Fruit fly (Drosophila melanogaster): ENCODE measurements around the gene Rpt4R.
A peak's percentile ranks its signal among the peaks of the same experiment; 100 is the strongest.

The Rpt4R gene

DNA sequence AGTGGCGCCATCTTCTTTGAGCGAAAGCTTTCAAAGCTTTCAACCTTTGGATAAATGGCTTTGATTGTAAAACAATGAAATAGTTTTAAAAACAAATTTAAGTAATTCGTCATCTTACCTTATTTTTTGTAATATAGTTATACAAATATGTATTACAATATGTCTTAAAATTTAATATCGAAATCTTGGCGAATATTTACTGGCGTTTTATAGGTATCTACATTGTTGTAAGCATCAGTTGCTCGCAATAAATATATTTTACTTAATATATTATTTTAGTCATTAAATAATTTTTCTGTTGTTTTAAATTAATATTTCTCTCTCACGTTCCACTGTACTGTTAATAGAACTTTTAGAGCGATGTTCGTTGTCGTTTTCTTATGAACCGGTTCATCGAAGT, at the start of gene Rpt4R:
Rpt4R (plus strand) TSS at position 301 of the 400 bp plus-strand sequence.
- TF ChIP-seq dimm (GFP tag; IDR thresholded peaks at IDR 0.05), result no peak
- TF ChIP-seq gcm2 (GFP tag; optimal IDR thresholded peaks at IDR 0.05), result no peak
- TF ChIP-seq CG15514 (GFP tag; optimal IDR thresholded peaks at IDR 0.05), result peak; percentile 17
- TF ChIP-seq slp2 (GFP tag; optimal IDR thresholded peaks at IDR 0.05), result no peak
- TF ChIP-seq CTCF (GFP tag; optimal IDR thresholded peaks at IDR 0.05), result peak; percentile 75
- no peak for TF ChIP-seq Bteb2 (GFP tag; optimal IDR thresholded peaks at IDR 0.05)

DNA sequence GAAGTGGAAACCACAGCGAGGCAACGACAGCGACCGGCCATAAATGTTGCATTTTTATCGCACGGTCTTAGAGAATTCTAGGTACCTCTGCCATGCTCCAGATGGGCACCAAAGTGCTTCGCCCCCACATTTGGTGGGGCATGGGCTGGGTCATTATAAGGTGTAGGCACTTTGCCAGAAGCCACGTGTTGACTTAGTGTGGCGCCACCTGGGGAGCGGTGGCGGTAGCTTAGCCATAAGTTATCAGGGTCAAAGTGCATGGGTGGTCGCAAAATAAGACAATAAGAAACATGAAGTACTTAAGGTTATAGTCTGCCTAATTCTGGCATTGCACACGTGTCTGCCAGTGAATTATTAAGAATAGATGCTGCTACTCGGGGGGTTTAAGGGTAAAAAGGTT, 48.9 kb upstream of the Rpt4R start:
- TF ChIP-seq Max (GFP tag; optimal IDR thresholded peaks at IDR 0.05) (no peak), wor (GFP tag; IDR thresholded peaks at IDR 0.05) (no peak), gro (GFP tag; optimal IDR thresholded peaks at IDR 0.05) (no peak), prd (optimal IDR thresholded peaks at IDR 0.05) (no peak), prd (GFP tag; IDR thresholded peaks at IDR 0.05) (peak; percentile 22; the same call in 1 of the 3 replicates), ab (GFP tag; optimal IDR thresholded peaks at IDR 0.05) (no peak), ci (GFP tag; IDR thresholded peaks at IDR 0.05) (0 out of 3 replicates have a peak, but pooled peaks have one; percentile 23), CTCF (GFP tag; optimal IDR thresholded peaks at IDR 0.05) (peak; percentile 85), nerfin-1 (tag; optimal IDR thresholded peaks at IDR 0.05) (no peak), lov (optimal IDR thresholded peaks at IDR 0.05) (no peak), lov (GFP tag; IDR thresholded peaks at IDR 0.05) (0 out of 3 replicates have a peak, but pooled peaks have one; percentile 45), CG14965 (GFP tag; optimal IDR thresholded peaks at IDR 0.05; ENCODE audit: borderline replicate concordance) (peak; percentile 84), Fer2 (tag; optimal IDR thresholded peaks at IDR 0.05) (no peak), maf-S (GFP tag; optimal IDR thresholded peaks at IDR 0.05) (no peak), pnt (GFP tag; optimal IDR thresholded peaks at IDR 0.05) (no peak), CG5180 (GFP tag; optimal IDR thresholded peaks at IDR 0.05) (no peak), pita (GFP tag; optimal IDR thresholded peaks at IDR 0.05) (no peak)

DNA sequence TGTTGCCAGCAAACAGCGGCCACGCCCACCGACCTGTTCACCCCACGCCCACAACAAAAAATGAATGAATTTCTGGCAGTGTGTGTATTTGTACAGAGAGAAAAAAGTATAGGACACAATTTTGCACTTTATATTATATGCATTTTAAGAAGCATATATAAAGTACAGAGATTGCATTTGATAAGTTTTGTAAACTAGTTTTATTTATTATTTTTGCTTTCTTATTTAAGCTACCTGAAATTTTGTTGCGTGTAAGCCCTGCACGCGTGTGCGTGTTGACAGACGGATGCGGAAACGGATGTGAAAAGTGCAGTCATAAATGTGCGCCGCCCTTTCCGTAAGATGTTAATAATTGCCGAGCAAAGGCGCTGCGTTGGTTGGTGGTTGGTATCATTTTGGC, 45.0 kb upstream of the Rpt4R start:
- peak; percentile 59 for TF ChIP-seq CG18599 (GFP tag; optimal IDR thresholded peaks at IDR 0.05)
- no peak for TF ChIP-seq CG13894 (tag; optimal IDR thresholded peaks at IDR 0.05)
- peak; percentile 37 for TF ChIP-seq Sox102F (GFP tag; optimal IDR thresholded peaks at IDR 0.05)
- no peak for TF ChIP-seq CG11247 (GFP tag; IDR thresholded peaks at IDR 0.05)
- no peak for TF ChIP-seq CG30431 (GFP tag; optimal IDR thresholded peaks at IDR 0.05)
- TF ChIP-seq CG3281 (GFP tag; optimal IDR thresholded peaks at IDR 0.05), result peak; percentile 30
- no peak for TF ChIP-seq CG12299 (tag; optimal IDR thresholded peaks at IDR 0.05)
- TF ChIP-seq schlank (tag; optimal IDR thresholded peaks at IDR 0.05), result no peak
- peak; percentile 35 for TF ChIP-seq Hmr (GFP tag; optimal IDR thresholded peaks at IDR 0.05)
- no peak for TF ChIP-seq CG3726 (GFP tag; IDR thresholded peaks at IDR 0.05)
- peak; percentile 36; the same call in 1 of the 2 replicates for TF ChIP-seq CG31441 (GFP tag; IDR thresholded peaks at IDR 0.05)
- 0 out of 2 replicates have a peak, but pooled peaks have one; percentile 5 for TF ChIP-seq lmd (GFP tag; IDR thresholded peaks at IDR 0.05)
- TF ChIP-seq psq (GFP tag; optimal IDR thresholded peaks at IDR 0.05), result no peak
- no peak for TF ChIP-seq CG13287 (GFP tag; IDR thresholded peaks at IDR 0.05; ENCODE audit: partially characterized antibody)
- TF ChIP-seq fd64A (GFP tag; optimal IDR thresholded peaks at IDR 0.05), result no peak
- TF ChIP-seq pan (optimal IDR thresholded peaks at IDR 0.05), result no peak
- TF ChIP-seq pan (GFP tag; optimal IDR thresholded peaks at IDR 0.05 in 1 of 2, IDR thresholded peaks at IDR 0.05 in 1 of 2), result no peak
- no peak for TF ChIP-seq CG15011 (GFP tag; optimal IDR thresholded peaks at IDR 0.05)
- TF ChIP-seq Drgx (GFP tag; IDR thresholded peaks at IDR 0.05), result no peak
- no peak for TF ChIP-seq eyg (GFP tag; optimal IDR thresholded peaks at IDR 0.05)
- TF ChIP-seq sens (GFP tag), result peak; percentile 66
- no peak for TF ChIP-seq bigmax (GFP tag; optimal IDR thresholded peaks at IDR 0.05)
- no peak for TF ChIP-seq crc (GFP tag; optimal IDR thresholded peaks at IDR 0.05)
- no peak for TF ChIP-seq CG6272 (GFP tag; IDR thresholded peaks at IDR 0.05)
- no peak for TF ChIP-seq CG1233 (GFP tag; optimal IDR thresholded peaks at IDR 0.05)
- TF ChIP-seq ssp (GFP tag; IDR thresholded peaks at IDR 0.05), result 0 out of 2 replicates have a peak, but pooled peaks have one; percentile 15
- TF ChIP-seq CG8388 (GFP tag; optimal IDR thresholded peaks at IDR 0.05), result peak; percentile 4
- peak; percentile 38 for TF ChIP-seq Meics (GFP tag; optimal IDR thresholded peaks at IDR 0.05)
- TF ChIP-seq eve (GFP tag; optimal IDR thresholded peaks at IDR 0.05), result no peak

Data from whole organism, embryonic.